Worm (Caenorhabditis elegans): Measurements from ENCODE around the gene C18A3.7.

Gene C18A3.7

DNA sequence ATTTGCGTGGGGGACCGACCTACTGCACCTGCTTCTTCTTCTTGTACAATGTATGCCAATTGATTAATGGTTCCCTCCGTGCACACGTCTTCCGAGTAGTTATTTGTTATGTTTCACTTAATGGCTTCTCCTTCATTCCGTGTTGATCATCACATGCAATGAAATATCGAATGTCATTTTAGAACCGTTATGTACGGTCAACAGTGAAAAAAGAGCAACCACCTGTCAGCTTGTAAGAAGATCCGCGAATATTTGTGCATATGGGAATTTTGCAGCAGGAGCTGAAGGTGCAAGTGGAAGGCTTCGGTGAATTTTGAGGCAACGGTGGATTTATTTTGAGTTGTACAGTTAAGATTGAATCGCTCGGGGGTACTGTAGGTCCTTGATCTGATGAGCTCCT is 6.4 kb upstream of the C18A3.7 start:
- TF ChIP-seq dmd-9 (GFP tag; IDR thresholded peaks at IDR 0.05) (no peak), unc-62 (GFP tag; optimal IDR thresholded peaks at IDR 0.05 in 1 of 2) (peak in 1 of 2 experiments; percentile 97), unc-62 (tag; optimal IDR thresholded peaks at IDR 0.05) (no peak)

DNA sequence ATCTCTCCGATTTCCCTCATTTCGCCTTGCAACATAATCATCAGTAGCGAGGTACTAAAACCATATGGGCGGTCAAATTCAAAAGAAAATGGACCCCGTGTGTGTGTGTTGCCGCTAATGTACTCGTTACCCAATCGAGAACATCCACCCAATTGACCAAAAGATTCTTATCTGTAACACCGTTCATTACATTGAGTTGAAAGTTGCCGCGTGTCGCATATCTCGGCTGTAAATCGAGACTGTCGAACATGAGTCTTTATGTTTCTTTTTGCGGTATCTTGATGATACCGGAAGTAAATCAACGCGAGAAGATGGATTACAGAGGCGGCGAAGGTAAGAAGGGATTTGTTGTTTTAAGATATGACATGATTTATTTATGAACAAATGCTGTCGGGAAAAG is 5.5 kb upstream of the C18A3.7 start:
- TF ChIP-seq unc-62 (GFP tag; optimal IDR thresholded peaks at IDR 0.05 in 1 of 2) (peak in 1 of 2 experiments; percentile 1), unc-62 (tag; optimal IDR thresholded peaks at IDR 0.05) (no peak), nhr-42 (GFP tag; IDR thresholded peaks at IDR 0.05) (no peak)

- no peak for TF ChIP-seq F49E8.2 (tag; optimal IDR thresholded peaks at IDR 0.05; ENCODE audit: borderline replicate concordance)
- TF ChIP-seq zip-2 (tag; optimal IDR thresholded peaks at IDR 0.05) = no peak
- no peak for TF ChIP-seq ZK337.2 (GFP tag; IDR thresholded peaks at IDR 0.05)
- no peak for TF ChIP-seq nhr-10 (tag; optimal IDR thresholded peaks at IDR 0.05)
- no peak for TF ChIP-seq snpc-4 (tag; optimal IDR thresholded peaks at IDR 0.05)
- TF ChIP-seq spr-1 (tag; optimal IDR thresholded peaks at IDR 0.05) = no peak
- no peak for TF ChIP-seq F10B5.3 (tag; optimal IDR thresholded peaks at IDR 0.05)
- no peak for TF ChIP-seq spr-3 (GFP tag; optimal IDR thresholded peaks at IDR 0.05)
- TF ChIP-seq lir-3 (tag; optimal IDR thresholded peaks at IDR 0.05) = no peak
- no peak for TF ChIP-seq dve-1 (tag; optimal IDR thresholded peaks at IDR 0.05; ENCODE audit: insufficient read depth)
Observed at ce11 chrII:5734883-5735282, 4.6 kb upstream of the C18A3.7 start.

ce11 chrII:5727707-5728106 is 2.5 kb downstream of the C18A3.7 start, which contains the start of gene rab-3:
Gene rab-3, minus strand, starts transcription at chrII:5727853.
- 0 out of 2 replicates have a peak, but pooled peaks have one; percentile 14 for TF ChIP-seq ctbp-1 (GFP tag; IDR thresholded peaks at IDR 0.05)
- no peak for TF ChIP-seq ZK546.5 (tag; optimal IDR thresholded peaks at IDR 0.05)
- peak in 1 of 2 experiments; percentile 35 for TF ChIP-seq unc-62 (GFP tag; optimal IDR thresholded peaks at IDR 0.05 in 1 of 2)
- TF ChIP-seq unc-62 (tag; optimal IDR thresholded peaks at IDR 0.05) = no peak
- peak; percentile 10 for TF ChIP-seq fkh-10 (GFP tag; optimal IDR thresholded peaks at IDR 0.05)
- no peak for TF ChIP-seq tag-97 (GFP tag; IDR thresholded peaks at IDR 0.05)
- TF ChIP-seq daf-8 (GFP tag; IDR thresholded peaks at IDR 0.05) = no peak

DNA sequence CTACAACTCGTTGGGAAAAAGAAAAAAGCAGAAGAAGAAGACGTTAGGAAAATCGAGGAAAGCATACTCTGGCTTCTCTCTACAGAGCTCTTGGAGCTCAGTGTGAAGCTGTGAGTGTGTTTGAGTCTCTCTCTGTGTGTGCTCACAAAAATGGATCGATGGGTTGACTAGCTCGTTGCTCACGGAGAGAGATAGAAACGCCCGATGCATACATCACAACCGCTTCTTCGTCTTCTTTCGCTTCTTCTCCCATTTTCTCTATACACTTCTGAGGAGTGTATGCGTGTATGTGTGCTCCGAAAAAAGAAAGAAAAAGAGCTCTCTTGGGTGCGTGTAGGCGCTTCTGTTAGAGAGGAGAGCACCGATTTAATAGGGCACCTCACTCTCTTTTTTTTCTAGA is 5.1 kb downstream of the C18A3.7 start:
- TF ChIP-seq F49E8.2 (tag; optimal IDR thresholded peaks at IDR 0.05; ENCODE audit: borderline replicate concordance) (no peak), cey-2 (tag; optimal IDR thresholded peaks at IDR 0.05; ENCODE audit: borderline replicate concordance, insufficient read depth) (no peak), zag-1 (tag; optimal IDR thresholded peaks at IDR 0.05) (no peak), lim-7 (GFP tag; IDR thresholded peaks at IDR 0.05) (no peak), F26F4.8 (GFP tag; conservative IDR thresholded peaks at IDR 0.05) (no peak), mes-2 (tag; optimal IDR thresholded peaks at IDR 0.05; ENCODE audit: poor library complexity, severe bottlenecking) (no peak), sdz-12 (GFP tag; optimal IDR thresholded peaks at IDR 0.05) (no peak), lin-38 (GFP tag; IDR thresholded peaks at IDR 0.05) (no peak), Y5F2A.4 (GFP tag; optimal IDR thresholded peaks at IDR 0.05) (no peak), daf-16 (GFP tag; optimal IDR thresholded peaks at IDR 0.05) (no peak), daf-16 (tag; optimal IDR thresholded peaks at IDR 0.05) (no peak), unc-130 (GFP tag; optimal IDR thresholded peaks at IDR 0.05) (no peak), mxl-3 (GFP tag; optimal IDR thresholded peaks at IDR 0.05) (no peak), mdt-29 (GFP tag; IDR thresholded peaks at IDR 0.05) (no peak), egl-43 (GFP tag; IDR thresholded peaks at IDR 0.05) (no peak), ces-1 (GFP tag; optimal IDR thresholded peaks at IDR 0.05) (peak; percentile 67), snpc-4 (tag; optimal IDR thresholded peaks at IDR 0.05) (no peak), daf-12 (tag; optimal IDR thresholded peaks at IDR 0.05) (no peak), php-3 (GFP tag; IDR thresholded peaks at IDR 0.05) (no peak), jun-1 (tag; optimal IDR thresholded peaks at IDR 0.05) (no peak), dve-1 (tag; optimal IDR thresholded peaks at IDR 0.05; ENCODE audit: insufficient read depth) (no peak), dmd-8 (GFP tag; IDR thresholded peaks at IDR 0.05) (no peak), aly-2 (tag; optimal IDR thresholded peaks at IDR 0.05) (no peak), nhr-28 (tag; optimal IDR thresholded peaks at IDR 0.05) (no peak), lin-15B (tag; optimal IDR thresholded peaks at IDR 0.05) (no peak), pha-4 (GFP tag; IDR thresholded peaks at IDR 0.05) (no peak), pha-4 (tag; optimal IDR thresholded peaks at IDR 0.05) (no peak), pqm-1 (tag; optimal IDR thresholded peaks at IDR 0.05) (no peak), Y75B8A.6 (GFP tag; IDR thresholded peaks at IDR 0.05) (no peak)
